Worm (Caenorhabditis elegans) whole organism, L3 larva: ENCODE measurements around the gene str-96.

ENCODE experiments used
- ceh-82 ChIP-seq: fragments of 150-350 bp; optimal IDR thresholded peaks from 2 replicates; lab custom pipeline; 2014; ENCODE audit warnings: missing biosample characterization, missing genetic modification characterization
- egl-27 ChIP-seq: sonication (generic microtip); optimal IDR thresholded peaks from 4 replicates; lab custom pipeline; 2017; ENCODE audit warnings: missing biosample characterization, missing genetic modification reagents, missing genetic modification characterization
- jun-1 ChIP-seq: fragments of 150-350 bp; optimal IDR thresholded peaks from 2 replicates; lab custom pipeline; 2014; ENCODE audit warnings: missing biosample characterization, missing genetic modification reagents, missing genetic modification characterization
- nhr-237 ChIP-seq: fragments of 150-350 bp; optimal IDR thresholded peaks from 2 replicates; lab custom pipeline; 2014; ENCODE audit warnings: missing biosample characterization, missing genetic modification characterization
- sea-2 ChIP-seq: fragments of 150-350 bp; sonication (generic microtip); optimal IDR thresholded peaks from 4 replicates; lab custom pipeline; 2014; ENCODE audit warnings: missing biosample characterization, missing genetic modification reagents, missing genetic modification characterization

ce11 chrV:15285984-15286383 lies 7.8 kb downstream of the str-96 start:
- TF ChIP-seq ceh-82 (tag; lab: Kevin White, UChicago), result no peak
- no peak for TF ChIP-seq egl-27 (tag; lab: Kevin White, UChicago)
- TF ChIP-seq sea-2 (GFP tag; lab: Kevin White, UChicago), result no peak
- no peak for TF ChIP-seq jun-1
- TF ChIP-seq nhr-237 (tag; lab: Kevin White, UChicago), result no peak
